Worm (Caenorhabditis elegans): ENCODE results near the gene Y43E12A.3.
"Not testable (repeated sequence)": the region's sequence is repeated elsewhere in the genome, so short reads cannot be mapped to it uniquely, and the experiment has no call there.

Gene Y43E12A.3

ce11 chrIV:10987342-10987945 lies at the start of gene Y43E12A.3:
Gene Y43E12A.3 (plus strand): TSS chrIV:10987895.
- TF ChIP-seq ets-7 (tag; optimal IDR thresholded peaks at IDR 0.05); tbx-11 (GFP tag; IDR thresholded peaks at IDR 0.05); tbx-37 (GFP tag; conservative IDR thresholded peaks at IDR 0.05): not testable (repeated sequence)

- no peak for TF ChIP-seq ama-1 (optimal IDR thresholded peaks at IDR 0.05)
- TF ChIP-seq ets-7 (tag; optimal IDR thresholded peaks at IDR 0.05) = no peak
- no peak for TF ChIP-seq scrt-1 (GFP tag; IDR thresholded peaks at IDR 0.05)
- no peak for TF ChIP-seq ceh-13 (GFP tag; optimal IDR thresholded peaks at IDR 0.05)
- TF ChIP-seq hmbx-1 (tag; optimal IDR thresholded peaks at IDR 0.05) = no peak
- no peak for TF ChIP-seq hnd-1 (tag; optimal IDR thresholded peaks at IDR 0.05)
- TF ChIP-seq hmg-4 (GFP tag; optimal IDR thresholded peaks at IDR 0.05) = no peak
- no peak for TF ChIP-seq tbx-11 (GFP tag; IDR thresholded peaks at IDR 0.05)
- TF ChIP-seq sea-1 (GFP tag; conservative IDR thresholded peaks at IDR 0.05) = no peak
- no peak for TF ChIP-seq pes-1 (GFP tag; IDR thresholded peaks at IDR 0.05)
- TF ChIP-seq flt-1 (GFP tag; IDR thresholded peaks at IDR 0.05) = no peak
- TF ChIP-seq aly-1 (tag; optimal IDR thresholded peaks at IDR 0.05) = no peak
Observed at ce11 chrIV:10948797-10949196, 38.9 kb upstream of the Y43E12A.3 start, which contains the start of gene Y69E1A.1. Gene Y69E1A.1 (minus strand): TSS chrIV:10948897.

ce11 chrIV:10949510-10949909 lies 38.2 kb upstream of the Y43E12A.3 start, which contains the start of gene nsph-3.1:
Gene nsph-3.1 (plus strand): TSS chrIV:10949810.
- no peak for TF ChIP-seq tbx-37 (GFP tag; conservative IDR thresholded peaks at IDR 0.05)
- TF ChIP-seq tra-4 (tag; optimal IDR thresholded peaks at IDR 0.05) = no peak
- TF ChIP-seq hmbx-1 (tag; optimal IDR thresholded peaks at IDR 0.05) = no peak
- no peak for TF ChIP-seq scrt-1 (GFP tag; IDR thresholded peaks at IDR 0.05)
- TF ChIP-seq F13C5.2 (tag; optimal IDR thresholded peaks at IDR 0.05) = no peak

ce11 chrIV:10950363-10951214 lies 37.1 kb upstream of the Y43E12A.3 start:
- no peak for TF ChIP-seq ama-1 (optimal IDR thresholded peaks at IDR 0.05)
- no peak for TF ChIP-seq scrt-1 (GFP tag; IDR thresholded peaks at IDR 0.05)

- TF ChIP-seq tbx-11 (GFP tag; IDR thresholded peaks at IDR 0.05) (no peak), ceh-13 (GFP tag; optimal IDR thresholded peaks at IDR 0.05) (no peak), aly-1 (tag; optimal IDR thresholded peaks at IDR 0.05) (no peak), F13C5.2 (tag; optimal IDR thresholded peaks at IDR 0.05) (no peak), flt-1 (GFP tag; IDR thresholded peaks at IDR 0.05) (no peak), ceh-36 (tag; optimal IDR thresholded peaks at IDR 0.05) (no peak)
Observed at ce11 chrIV:10951997-10952396, 35.7 kb upstream of the Y43E12A.3 start, which contains the start of gene Y69E1A.3. Gene Y69E1A.3 (plus strand): TSS chrIV:10952297.

- TF ChIP-seq ets-7 (tag; optimal IDR thresholded peaks at IDR 0.05); tra-4 (tag; optimal IDR thresholded peaks at IDR 0.05); tbx-11 (GFP tag; IDR thresholded peaks at IDR 0.05): not testable (repeated sequence)
Observed at ce11 chrIV:10954955-10955354, 32.7 kb upstream of the Y43E12A.3 start, which contains the start of gene Y69E1A.4. Gene Y69E1A.4 (plus strand): TSS chrIV:10955255.

ce11 chrIV:10957583-10958229 lies 30.0 kb upstream of the Y43E12A.3 start, which contains the start of gene Y69E1A.5:
Gene Y69E1A.5 (minus strand): TSS chrIV:10957655.
- TF ChIP-seq hmbx-1 (tag; optimal IDR thresholded peaks at IDR 0.05) (no peak), hnd-1 (tag; optimal IDR thresholded peaks at IDR 0.05) (no peak), B0310.2 (tag; optimal IDR thresholded peaks at IDR 0.05) (no peak), sea-1 (GFP tag; conservative IDR thresholded peaks at IDR 0.05) (no peak), tra-4 (tag; optimal IDR thresholded peaks at IDR 0.05) (no peak), tbx-37 (GFP tag; conservative IDR thresholded peaks at IDR 0.05) (no peak)

- no peak for TF ChIP-seq ama-1 (optimal IDR thresholded peaks at IDR 0.05)
- TF ChIP-seq flt-1 (GFP tag; IDR thresholded peaks at IDR 0.05) = no peak
- TF ChIP-seq pes-1 (GFP tag; IDR thresholded peaks at IDR 0.05) = no peak
- TF ChIP-seq scrt-1 (GFP tag; IDR thresholded peaks at IDR 0.05) = no peak
- no peak for TF ChIP-seq tbx-37 (GFP tag; conservative IDR thresholded peaks at IDR 0.05)
- TF ChIP-seq ceh-13 (GFP tag; optimal IDR thresholded peaks at IDR 0.05) = no peak
- no peak for TF ChIP-seq ceh-36 (tag; optimal IDR thresholded peaks at IDR 0.05)
- no peak for TF ChIP-seq hmbx-1 (tag; optimal IDR thresholded peaks at IDR 0.05)
- TF ChIP-seq tbx-11 (GFP tag; IDR thresholded peaks at IDR 0.05) = no peak
- TF ChIP-seq hmg-4 (GFP tag; optimal IDR thresholded peaks at IDR 0.05) = no peak
- no peak for TF ChIP-seq F13C5.2 (tag; optimal IDR thresholded peaks at IDR 0.05)
- TF ChIP-seq hnd-1 (tag; optimal IDR thresholded peaks at IDR 0.05) = no peak
- TF ChIP-seq tra-4 (tag; optimal IDR thresholded peaks at IDR 0.05) = no peak
- TF ChIP-seq ets-7 (tag; optimal IDR thresholded peaks at IDR 0.05) = no peak
- TF ChIP-seq B0310.2 (tag; optimal IDR thresholded peaks at IDR 0.05) = no peak
Observed at ce11 chrIV:10958230-10958588, 29.5 kb upstream of the Y43E12A.3 start, which contains the start of gene sri-19. Gene sri-19 (plus strand): TSS chrIV:10958372.

All from whole organism, early embryonic.